Fruit fly (Drosophila melanogaster): ENCODE measurements around the gene Pex2.
A peak's percentile ranks its signal among the peaks of the same experiment; 100 is the strongest.

dm6 chr3L:8360063-8360642 is 21.3 kb downstream of the Pex2 start:
- TF ChIP-seq Ets98B (GFP tag; IDR thresholded peaks at IDR 0.05) (peak; percentile 26; the same call in 1 of the 2 replicates), Snoo (tag; optimal IDR thresholded peaks at IDR 0.05) (no peak), rn (GFP tag; IDR thresholded peaks at IDR 0.05) (0 out of 2 replicates have a peak, but pooled peaks have one; percentile 26), CG17806 (tag; optimal IDR thresholded peaks at IDR 0.05) (peak; percentile 41), CG8301 (tag; optimal IDR thresholded peaks at IDR 0.05) (peak; percentile 53), CG14655 (GFP tag; optimal IDR thresholded peaks at IDR 0.05) (peak; percentile 56), EcR (GFP tag; optimal IDR thresholded peaks at IDR 0.05) (no peak), CG12605 (GFP tag; IDR thresholded peaks at IDR 0.05) (peak; percentile 81), CG9948 (tag; optimal IDR thresholded peaks at IDR 0.05) (peak; percentile 36)
